Worm (Caenorhabditis elegans): ENCODE results near the gene F16G10.8.

- TF ChIP-seq hlh-26 (GFP tag; conservative IDR thresholded peaks at IDR 0.05) = no peak
- TF ChIP-seq T07F8.4 (tag; optimal IDR thresholded peaks at IDR 0.05) = no peak
- TF ChIP-seq pbrm-1 (GFP tag; IDR thresholded peaks at IDR 0.05) = no peak
- TF ChIP-seq efl-1 (GFP tag; optimal IDR thresholded peaks at IDR 0.05) = no peak
- no peak for TF ChIP-seq let-526 (GFP tag; IDR thresholded peaks at IDR 0.05)
- no peak for TF ChIP-seq gei-17 (GFP tag; optimal IDR thresholded peaks at IDR 0.05)
- no peak for TF ChIP-seq pha-4 (tag; optimal IDR thresholded peaks at IDR 0.05)
- no peak for TF ChIP-seq sea-2 (GFP tag; IDR thresholded peaks at IDR 0.05)
- no peak for TF ChIP-seq B0019.2 (GFP tag; conservative IDR thresholded peaks at IDR 0.05)
- TF ChIP-seq lin-40 (tag; optimal IDR thresholded peaks at IDR 0.05) = no peak
- TF ChIP-seq mel-28 (tag; optimal IDR thresholded peaks at IDR 0.05; ENCODE audit: borderline replicate concordance) = no peak
- TF ChIP-seq snpc-4 (GFP tag; optimal IDR thresholded peaks at IDR 0.05) = no peak
- TF ChIP-seq snpc-4 (tag; optimal IDR thresholded peaks at IDR 0.05) = no peak
- no peak for TF ChIP-seq lsy-27 (tag; optimal IDR thresholded peaks at IDR 0.05; ENCODE audit: borderline replicate concordance, insufficient read depth)
- TF ChIP-seq aptf-2 (GFP tag; conservative IDR thresholded peaks at IDR 0.05) = no peak
These were observed 51.0 kb downstream of the F16G10.8 start, which contains the start of gene F43C11.8 for ce11 chrII:2332220-2332619.

All from whole organism, young adult.